Worm (Caenorhabditis elegans): ENCODE results near the gene asb-2.
A peak's percentile ranks its signal among the peaks of the same experiment; 100 is the strongest.

Gene asb-2

DNA sequence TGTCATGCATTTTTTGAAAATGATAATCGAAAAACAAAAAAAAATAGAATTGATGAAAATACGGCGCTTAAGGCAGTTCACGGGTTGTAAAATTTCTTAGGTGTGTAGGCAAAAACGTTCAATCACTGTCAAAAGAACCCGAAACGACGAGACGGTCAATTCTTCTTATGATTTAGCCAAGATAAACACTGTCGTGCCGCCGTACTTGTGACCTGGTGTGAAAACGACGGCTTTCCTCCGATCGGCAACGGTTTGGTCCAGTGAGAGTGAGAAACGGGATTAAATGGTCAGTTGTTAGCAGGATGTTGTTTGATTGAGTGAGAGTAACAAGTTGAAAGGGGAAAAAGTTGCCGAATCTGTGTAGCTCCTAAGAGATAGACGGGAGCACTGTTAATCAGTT is 14.5 kb downstream of the asb-2 start (continued):
- TF ChIP-seq fkh-8 (tag; optimal IDR thresholded peaks at IDR 0.05) (no peak), lin-14 (GFP tag; optimal IDR thresholded peaks at IDR 0.05) (peak; percentile 54), elt-2 (tag; optimal IDR thresholded peaks at IDR 0.05) (no peak), unc-98 (GFP tag; IDR thresholded peaks at IDR 0.05) (no peak), zip-4 (GFP tag; optimal IDR thresholded peaks at IDR 0.05) (no peak), sptf-1 (tag; optimal IDR thresholded peaks at IDR 0.05) (no peak), unc-86 (tag; optimal IDR thresholded peaks at IDR 0.05) (no peak), nhr-12 (tag; optimal IDR thresholded peaks at IDR 0.05) (no peak), jun-1 (tag; optimal IDR thresholded peaks at IDR 0.05) (no peak), nhr-76 (tag; optimal IDR thresholded peaks at IDR 0.05) (no peak), ama-1 (optimal IDR thresholded peaks at IDR 0.05) (no peak), lir-3 (tag; optimal IDR thresholded peaks at IDR 0.05; ENCODE audit: poor library complexity) (no peak), unc-62 (GFP tag; optimal IDR thresholded peaks at IDR 0.05) (no peak), fkh-4 (tag; optimal IDR thresholded peaks at IDR 0.05; ENCODE audit: borderline replicate concordance) (no peak), egl-13 (tag; optimal IDR thresholded peaks at IDR 0.05) (no peak), C04F5.9 (tag; optimal IDR thresholded peaks at IDR 0.05) (no peak), nhr-20 (tag; optimal IDR thresholded peaks at IDR 0.05) (peak; percentile 55), lsy-2 (tag; optimal IDR thresholded peaks at IDR 0.05) (no peak)

DNA sequence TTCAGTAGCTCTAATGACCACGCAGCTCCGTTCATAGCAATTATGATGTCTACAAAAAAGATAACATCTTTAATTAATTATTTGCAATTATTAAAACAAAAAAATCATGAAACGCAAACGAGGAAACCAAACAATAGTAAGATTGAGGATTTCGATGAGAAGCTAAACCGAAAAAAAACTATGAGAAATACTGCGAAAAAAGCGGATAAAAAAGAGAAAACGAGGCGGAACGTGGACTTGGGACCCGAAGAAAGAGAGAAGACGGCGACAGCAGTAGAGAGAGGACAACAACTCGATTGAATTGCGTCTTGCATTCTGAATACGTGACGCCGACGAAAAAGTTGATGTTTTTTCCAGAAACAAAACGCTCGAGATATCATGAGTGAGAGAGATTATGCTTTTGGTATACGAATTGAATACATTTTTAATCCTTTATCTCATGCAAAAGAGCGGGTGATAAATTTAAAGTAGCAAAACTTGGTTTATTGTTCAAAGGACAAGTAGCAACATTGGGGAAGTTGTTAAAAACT is 19.3 kb downstream of the asb-2 start, which contains the start of gene ncr-1:
TSS of gene ncr-1 (minus strand) at position 51 of the 530 bp plus-strand sequence.
- TF ChIP-seq lin-14 (GFP tag; optimal IDR thresholded peaks at IDR 0.05) (peak; percentile 42), sup-37 (GFP tag; optimal IDR thresholded peaks at IDR 0.05) (no peak)

- TF ChIP-seq skn-1 (tag; optimal IDR thresholded peaks at IDR 0.05), result peak; percentile 62
- no peak for TF ChIP-seq dpl-1 (GFP tag; optimal IDR thresholded peaks at IDR 0.05)
- TF ChIP-seq nhr-20 (tag; optimal IDR thresholded peaks at IDR 0.05), result peak; percentile 72
- TF ChIP-seq lsy-2 (tag; optimal IDR thresholded peaks at IDR 0.05), result peak in 1 of 2 experiments; percentile 50
- TF ChIP-seq nhr-47 (tag; optimal IDR thresholded peaks at IDR 0.05), result no peak
- TF ChIP-seq hlh-17 (GFP tag; optimal IDR thresholded peaks at IDR 0.05; ENCODE audit: borderline replicate concordance), result no peak
- peak; percentile 12 for TF ChIP-seq tbx-2 (tag; optimal IDR thresholded peaks at IDR 0.05)
- peak in 1 of 2 experiments; percentile 9 for TF ChIP-seq lin-35 (GFP tag; optimal IDR thresholded peaks at IDR 0.05)
- no peak for TF ChIP-seq sptf-1 (tag; optimal IDR thresholded peaks at IDR 0.05)
- TF ChIP-seq pag-3 (tag; optimal IDR thresholded peaks at IDR 0.05; ENCODE audit: borderline replicate concordance, insufficient read depth), result no peak
- TF ChIP-seq nhr-85 (tag), result no peak
- TF ChIP-seq nhr-71 (tag; optimal IDR thresholded peaks at IDR 0.05), result peak; percentile 36
- peak in 1 of 3 experiments; percentile 14 for TF ChIP-seq ceh-82 (tag; optimal IDR thresholded peaks at IDR 0.05)
- peak in 1 of 2 experiments; percentile 36 for TF ChIP-seq mdl-1 (tag; optimal IDR thresholded peaks at IDR 0.05)
- TF ChIP-seq lin-14 (GFP tag; optimal IDR thresholded peaks at IDR 0.05), result peak; percentile 65
Measured at ce11 chrX:4490400-4490799, 20.8 kb downstream of the asb-2 start.

- TF ChIP-seq F16B12.6 (tag; optimal IDR thresholded peaks at IDR 0.05) (no peak), lin-13 (GFP tag; optimal IDR thresholded peaks at IDR 0.05) (no peak), nhr-47 (tag; optimal IDR thresholded peaks at IDR 0.05) (no peak), nhr-71 (tag; optimal IDR thresholded peaks at IDR 0.05) (no peak), nhr-20 (tag; optimal IDR thresholded peaks at IDR 0.05) (no peak), unc-30 (tag; optimal IDR thresholded peaks at IDR 0.05) (no peak), pag-3 (tag; optimal IDR thresholded peaks at IDR 0.05; ENCODE audit: borderline replicate concordance, insufficient read depth) (no peak), skn-1 (tag; optimal IDR thresholded peaks at IDR 0.05) (no peak), zip-4 (GFP tag; optimal IDR thresholded peaks at IDR 0.05) (no peak)
Measured at ce11 chrX:4492199-4492598, 22.6 kb downstream of the asb-2 start, which contains the start of gene F46H6.5. Gene F46H6.5 (minus strand): TSS chrX:4492208.

Data from whole organism, L1 larva.